Worm (Caenorhabditis elegans) whole organism, L1 larva: ENCODE measurements around the gene F36H12.3.
"Not testable (repeated sequence)": the region's sequence is repeated elsewhere in the genome, so short reads cannot be mapped to it uniquely, and the experiment has no call there.

Experiments
- ama-1 ChIP-seq: fragments of 150-350 bp; optimal IDR thresholded peaks from 2 replicates; lab custom pipeline; 2014
- efl-1 ChIP-seq, 4 experiments: fragments of 150-350 bp; optimal IDR thresholded peaks in 3 of 4; peaks in 1 of 4; 1 replicate in 1 of 4; 2 replicates in 3 of 4; lab custom pipeline; 2014; ENCODE audit warnings: missing biosample characterization in 2 of 4, missing genetic modification characterization in 2 of 4, missing genetic modification reagents in 2 of 4
- ets-5 ChIP-seq: fragments of 200-800 bp; sonication (Bioruptor generic); IDR thresholded peaks from 2 replicates; pipeline ENCODE4 v1.3.6; 2022; ENCODE audit warnings: missing genetic modification characterization, missing compliant biosample characterization
- fkh-10 ChIP-seq: sonication (generic microtip); optimal IDR thresholded peaks from 2 replicates; lab custom pipeline; 2017; ENCODE audit warnings: missing biosample characterization, missing genetic modification reagents, missing genetic modification characterization
- lin-15B ChIP-seq: fragments of 150-350 bp; sonication (generic microtip); optimal IDR thresholded peaks from 3 replicates; lab custom pipeline; 2014; ENCODE audit warnings: missing biosample characterization, missing genetic modification characterization
- mef-2 ChIP-seq: fragments of 150-350 bp; optimal IDR thresholded peaks from 2 replicates; lab custom pipeline; 2014; ENCODE audit warnings: missing biosample characterization, missing genetic modification characterization
- nhr-20 ChIP-seq: sonication (generic microtip); optimal IDR thresholded peaks from 2 replicates; lab custom pipeline; 2016; ENCODE audit warnings: mild to moderate bottlenecking, missing genetic modification characterization, missing compliant biosample characterization
- nhr-90 ChIP-seq: sonication (generic microtip); optimal IDR thresholded peaks from 2 replicates; lab custom pipeline; 2016; ENCODE audit warnings: mild to moderate bottlenecking, missing genetic modification characterization, missing compliant biosample characterization; ENCODE audit not compliant: poor library complexity
- unc-62 ChIP-seq: fragments of 150-350 bp; optimal IDR thresholded peaks from 2 replicates; lab custom pipeline; 2014; ENCODE audit warnings: missing biosample characterization, missing genetic modification reagents, missing genetic modification characterization

DNA sequence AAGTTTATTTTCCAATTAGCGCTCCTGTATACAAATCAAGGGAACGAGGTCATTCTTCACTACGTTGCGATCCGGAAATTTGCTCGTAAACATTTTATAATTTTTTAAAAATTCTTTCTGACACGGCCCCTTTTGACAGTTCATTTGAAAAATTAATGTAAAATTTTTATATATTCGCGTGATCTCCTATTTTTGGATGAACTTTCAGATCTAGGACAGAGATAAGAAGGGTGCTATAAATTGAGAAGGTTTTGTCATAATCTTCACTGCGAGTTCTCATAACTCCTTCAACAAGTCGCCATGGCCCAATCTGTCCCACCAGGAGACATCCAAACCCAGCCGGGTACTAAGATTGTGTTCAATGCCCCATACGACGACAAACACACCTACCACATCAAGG lies 12.3 kb upstream of the F36H12.3 start, which contains the start of gene msp-19:
- not testable (repeated sequence) for TF ChIP-seq unc-62 (GFP tag; lab: Kevin White, UChicago); ama-1 (lab: Kevin White, UChicago); nhr-20 (tag; lab: Kevin White, UChicago); mef-2; nhr-90; ets-5 (GFP tag; lab: Robert Waterston, UW); lin-15B; efl-1 (optimal IDR thresholded peaks at IDR 0.05; lab: Kevin White, UChicago); efl-1 (GFP tag; optimal IDR thresholded peaks at IDR 0.05 in 1 of 2; lab: Kevin White, UChicago); fkh-10 (GFP tag; lab: Kevin White, UChicago)
